Worm (Caenorhabditis elegans): ENCODE data around the gene Y53F4B.11.
A peak's percentile ranks its signal among the peaks of the same experiment; 100 is the strongest.

Y53F4B.11 gene

ce11 chrII:15010366-15011235 lies at the start of gene Y53F4B.11, which contains the start of gene Y53F4B.9 (continued):
- peak; percentile 83 for TF ChIP-seq rcor-1 (GFP tag; IDR thresholded peaks at IDR 0.05)
- TF ChIP-seq tbp1 (GFP tag; optimal IDR thresholded peaks at IDR 0.05): peak; percentile 71
- no peak for TF ChIP-seq ZK185.1 (tag; optimal IDR thresholded peaks at IDR 0.05; ENCODE audit: poor library complexity, severe bottlenecking)
- TF ChIP-seq lir-1 (GFP tag; conservative IDR thresholded peaks at IDR 0.05): peak; percentile 77
- TF ChIP-seq madf-3 (GFP tag; IDR thresholded peaks at IDR 0.05): peak; percentile 94
- peak; percentile 86 for TF ChIP-seq unc-130 (GFP tag; optimal IDR thresholded peaks at IDR 0.05)
- TF ChIP-seq let-526 (GFP tag; IDR thresholded peaks at IDR 0.05): no peak
- TF ChIP-seq ztf-6 (GFP tag; IDR thresholded peaks at IDR 0.05): no peak
- no peak for TF ChIP-seq tbx-9 (tag; optimal IDR thresholded peaks at IDR 0.05; ENCODE audit: borderline replicate concordance)
- TF ChIP-seq ekl-4 (GFP tag; IDR thresholded peaks at IDR 0.05): peak; percentile 88
- TF ChIP-seq B0035.1 (tag; optimal IDR thresholded peaks at IDR 0.05): no peak
- TF ChIP-seq cebp-1 (GFP tag; IDR thresholded peaks at IDR 0.05): peak; percentile 65
- peak; percentile 61 for TF ChIP-seq cebp-1 (tag; optimal IDR thresholded peaks at IDR 0.05)
- TF ChIP-seq zim-3 (tag; optimal IDR thresholded peaks at IDR 0.05): no peak
- TF ChIP-seq Y53F4B.3 (GFP tag; IDR thresholded peaks at IDR 0.05): no peak
- TF ChIP-seq snpc-1.3 (tag; optimal IDR thresholded peaks at IDR 0.05; ENCODE audit: insufficient read depth): peak; percentile 23
- no peak for TF ChIP-seq akir-1 (GFP tag; optimal IDR thresholded peaks at IDR 0.05)

- no peak for TF ChIP-seq tlf-1 (GFP tag; optimal IDR thresholded peaks at IDR 0.05)
- TF ChIP-seq efl-1 (GFP tag; optimal IDR thresholded peaks at IDR 0.05): no peak
- TF ChIP-seq madf-6 (GFP tag; IDR thresholded peaks at IDR 0.05): no peak
- TF ChIP-seq B0261.1 (tag; optimal IDR thresholded peaks at IDR 0.05): no peak
- TF ChIP-seq let-607 (tag; optimal IDR thresholded peaks at IDR 0.05): no peak
- no peak for TF ChIP-seq egrh-3 (GFP tag; IDR thresholded peaks at IDR 0.05)
- no peak for TF ChIP-seq ceh-91 (GFP tag; IDR thresholded peaks at IDR 0.05)
- TF ChIP-seq ztf-26 (tag; optimal IDR thresholded peaks at IDR 0.05): no peak
- no peak for TF ChIP-seq F22D6.2 (tag; optimal IDR thresholded peaks at IDR 0.05)
- no peak for TF ChIP-seq dpl-1 (GFP tag; optimal IDR thresholded peaks at IDR 0.05)
- no peak for TF ChIP-seq snpc-1.3 (tag; optimal IDR thresholded peaks at IDR 0.05; ENCODE audit: insufficient read depth)
- TF ChIP-seq snpc-3.4 (tag; optimal IDR thresholded peaks at IDR 0.05): no peak
- TF ChIP-seq K11D2.4 (GFP tag; IDR thresholded peaks at IDR 0.05): no peak
- no peak for TF ChIP-seq F57C9.4 (tag; optimal IDR thresholded peaks at IDR 0.05)
- no peak for TF ChIP-seq Y79H2A.3 (GFP tag; conservative IDR thresholded peaks at IDR 0.05)
- no peak for TF ChIP-seq lin-26 (GFP tag; IDR thresholded peaks at IDR 0.05)
- TF ChIP-seq ceh-79 (tag; optimal IDR thresholded peaks at IDR 0.05): no peak
These were observed 46.5 kb upstream of the Y53F4B.11 start, which contains the start of gene elo-9 for ce11 chrII:14964008-14964407. Gene elo-9, minus strand, starts transcription at chrII:14964108.

DNA sequence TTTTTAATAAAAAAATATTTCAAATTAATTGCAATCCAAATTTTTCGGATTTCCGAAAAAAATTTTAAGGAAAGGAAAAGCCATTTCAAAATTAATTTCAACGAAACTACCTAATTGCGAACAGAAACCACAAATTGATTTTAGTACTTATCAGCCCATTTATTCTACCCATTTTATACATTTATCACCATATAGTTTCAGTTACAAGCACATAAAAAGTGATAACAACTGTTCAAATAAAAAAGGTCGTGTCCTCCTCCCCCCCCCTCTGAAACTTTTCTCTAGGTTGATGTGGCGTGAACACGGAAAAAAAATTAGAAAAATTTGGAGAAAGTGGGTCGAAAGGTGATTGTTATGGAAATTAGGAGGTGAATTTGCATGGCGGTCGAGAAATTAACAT lies 45.7 kb upstream of the Y53F4B.11 start:
- TF ChIP-seq nhr-27 (tag; optimal IDR thresholded peaks at IDR 0.05): no peak
- TF ChIP-seq nhr-80 (tag; optimal IDR thresholded peaks at IDR 0.05): peak; percentile 82
- no peak for TF ChIP-seq Y53G8AR.9 (GFP tag; conservative IDR thresholded peaks at IDR 0.05)

Measured in whole organism, young adult.